Worm (Caenorhabditis elegans): Measurements from ENCODE around the gene F25A2.1.

DNA sequence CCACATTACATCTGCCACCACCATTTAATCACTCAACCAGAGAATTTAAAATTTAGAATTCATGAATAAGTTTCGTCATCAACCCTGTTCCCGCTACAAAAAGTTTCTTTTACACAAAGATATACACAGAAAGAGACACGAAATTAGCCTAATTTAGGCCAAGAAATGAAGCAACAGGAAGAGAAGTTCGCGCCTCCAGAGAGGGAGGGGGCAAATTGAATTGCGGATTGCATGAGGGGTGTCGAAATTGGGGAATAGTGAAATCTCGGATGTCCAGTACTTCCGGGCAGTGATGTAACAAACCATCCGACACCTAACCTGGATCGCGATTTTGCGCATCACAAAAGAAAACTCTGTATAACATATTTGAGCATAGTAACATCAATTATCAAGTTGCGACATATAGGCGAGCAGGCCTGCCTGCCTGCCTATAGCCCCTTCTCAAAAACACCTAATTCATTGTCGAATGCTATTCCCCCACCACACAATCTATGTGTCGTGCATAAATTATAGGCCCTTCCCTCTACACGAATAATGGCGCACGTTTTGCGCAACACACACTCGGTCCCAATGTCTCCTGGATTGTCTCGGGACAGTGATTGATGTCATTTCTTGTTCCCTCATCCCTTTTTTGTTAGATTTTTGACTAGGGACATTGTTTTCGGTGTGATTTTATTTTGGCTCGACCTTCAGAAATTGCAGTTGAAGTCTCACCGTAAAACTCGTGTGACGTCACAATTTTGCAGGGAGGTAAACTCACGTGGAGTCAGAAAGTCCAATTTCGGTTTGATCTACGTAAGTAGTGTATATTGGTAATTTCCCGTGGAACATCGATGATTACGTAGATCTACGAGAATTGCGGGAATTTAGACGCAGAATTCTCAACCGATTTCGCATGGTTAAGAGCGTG lies 48.6 kb downstream of the F25A2.1 start:
- TF ChIP-seq nhr-25 (tag; optimal IDR thresholded peaks at IDR 0.05) (no peak), nhr-11 (tag; optimal IDR thresholded peaks at IDR 0.05) (no peak)
